Worm (Caenorhabditis elegans): ENCODE results near the gene nhr-65.

ce11 chrV:18819643-18820042, 19.5 kb upstream of the nhr-65 start, which contains the start of gene ncs-5:
- TF ChIP-seq ama-1 (optimal IDR thresholded peaks at IDR 0.05) (no peak), tbx-37 (GFP tag; conservative IDR thresholded peaks at IDR 0.05) (no peak), flt-1 (GFP tag; IDR thresholded peaks at IDR 0.05) (no peak), hmbx-1 (tag; optimal IDR thresholded peaks at IDR 0.05) (no peak), ceh-13 (GFP tag; optimal IDR thresholded peaks at IDR 0.05) (no peak)
